Fruit fly (Drosophila melanogaster): ENCODE results near the gene CG43336.

Gene CG43336

DNA sequence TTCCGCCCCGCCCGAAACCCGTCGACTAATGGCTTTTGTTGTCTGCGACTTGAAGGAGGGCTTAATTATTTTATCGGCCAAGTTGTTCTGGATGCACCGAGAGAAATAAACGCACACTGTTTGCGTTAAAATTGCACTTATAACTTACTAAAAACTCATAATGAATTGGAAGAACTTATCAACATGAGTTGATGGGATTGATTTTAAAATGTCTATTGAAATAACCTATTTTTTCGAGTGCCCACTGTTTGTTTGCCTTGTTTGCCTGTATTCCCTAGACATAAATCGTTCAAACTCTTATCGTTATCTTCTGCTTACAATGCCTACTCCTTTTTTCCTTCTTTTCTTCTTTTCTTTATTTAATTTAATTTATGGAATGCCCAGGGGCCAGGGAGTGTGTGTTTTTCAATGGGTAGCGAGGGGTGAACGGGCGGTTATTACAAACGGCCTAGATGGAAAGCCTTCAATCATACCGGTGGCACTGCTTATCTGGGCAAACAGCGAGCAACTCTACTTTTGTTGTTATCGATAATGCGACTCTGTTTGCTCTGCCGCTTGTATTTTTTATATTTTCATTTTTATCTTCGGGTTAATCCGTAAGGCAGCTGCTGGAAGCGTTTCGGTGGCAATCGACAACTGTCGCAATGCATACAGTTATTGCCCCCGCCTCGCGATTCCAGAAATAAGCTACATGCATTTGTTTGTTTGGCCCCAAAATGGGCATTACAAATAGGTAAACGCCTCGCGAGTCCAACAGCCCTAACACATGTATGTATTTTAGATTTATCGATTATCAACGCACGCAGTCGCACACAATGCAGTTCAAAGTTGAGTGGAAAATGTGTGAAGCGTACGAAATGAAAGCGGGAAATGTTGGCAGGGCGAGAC lies 39.5 kb downstream of the CG43336 start:
- no peak for TF ChIP-seq ttk (optimal IDR thresholded peaks at IDR 0.05)
- TF ChIP-seq insv (optimal IDR thresholded peaks at IDR 0.05) = no peak
- TF ChIP-seq Sin3A (optimal IDR thresholded peaks at IDR 0.05) = no peak
- no peak for TF ChIP-seq psq (optimal IDR thresholded peaks at IDR 0.05)
- TF ChIP-seq Myc (optimal IDR thresholded peaks at IDR 0.05) = no peak
- TF ChIP-seq h (optimal IDR thresholded peaks at IDR 0.05) = no peak

DNA sequence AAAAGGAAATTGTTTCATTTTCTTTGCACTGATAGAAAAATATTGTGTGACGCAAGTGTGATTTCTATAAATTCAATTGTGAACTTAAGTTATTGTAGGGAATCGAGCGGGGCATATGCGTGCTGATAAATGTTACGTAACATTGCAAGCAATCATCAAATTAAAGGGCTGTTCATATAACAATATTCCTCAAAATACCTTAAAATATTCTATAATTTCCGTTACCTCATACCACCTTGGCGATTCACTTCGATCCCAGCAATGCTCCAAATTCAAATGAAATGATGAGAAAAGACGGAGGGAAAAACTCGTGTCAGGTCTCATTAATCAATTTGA lies 40.1 kb downstream of the CG43336 start:
- TF ChIP-seq ttk (optimal IDR thresholded peaks at IDR 0.05) = no peak
- no peak for TF ChIP-seq psq (optimal IDR thresholded peaks at IDR 0.05)
- no peak for TF ChIP-seq Myc (optimal IDR thresholded peaks at IDR 0.05)
- TF ChIP-seq h (optimal IDR thresholded peaks at IDR 0.05) = no peak
- TF ChIP-seq insv (optimal IDR thresholded peaks at IDR 0.05) = no peak

DNA sequence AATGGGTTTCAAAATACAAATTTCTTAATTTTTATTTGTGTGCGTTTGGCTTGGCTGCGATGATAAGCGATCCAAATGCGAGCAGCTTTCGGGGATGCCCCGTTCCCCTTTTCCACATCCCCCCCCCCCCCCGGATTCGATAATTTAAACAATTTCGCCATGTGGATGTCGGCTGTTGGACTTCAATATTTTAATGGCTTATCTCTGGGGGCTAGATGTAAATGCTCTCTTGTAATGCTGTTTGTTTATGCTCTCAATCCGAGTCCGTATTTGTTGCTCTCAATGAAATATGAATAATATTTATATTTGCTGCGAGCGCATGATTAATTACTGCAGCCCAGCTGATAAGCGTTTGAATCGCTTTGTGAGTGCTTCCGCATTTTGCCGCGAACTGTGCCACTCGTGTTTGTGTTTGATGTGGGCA lies 40.6 kb downstream of the CG43336 start:
- TF ChIP-seq h (optimal IDR thresholded peaks at IDR 0.05) (no peak), psq (optimal IDR thresholded peaks at IDR 0.05) (no peak), Sin3A (optimal IDR thresholded peaks at IDR 0.05) (no peak), insv (optimal IDR thresholded peaks at IDR 0.05) (no peak), ttk (optimal IDR thresholded peaks at IDR 0.05) (no peak), Myc (optimal IDR thresholded peaks at IDR 0.05) (no peak)

DNA sequence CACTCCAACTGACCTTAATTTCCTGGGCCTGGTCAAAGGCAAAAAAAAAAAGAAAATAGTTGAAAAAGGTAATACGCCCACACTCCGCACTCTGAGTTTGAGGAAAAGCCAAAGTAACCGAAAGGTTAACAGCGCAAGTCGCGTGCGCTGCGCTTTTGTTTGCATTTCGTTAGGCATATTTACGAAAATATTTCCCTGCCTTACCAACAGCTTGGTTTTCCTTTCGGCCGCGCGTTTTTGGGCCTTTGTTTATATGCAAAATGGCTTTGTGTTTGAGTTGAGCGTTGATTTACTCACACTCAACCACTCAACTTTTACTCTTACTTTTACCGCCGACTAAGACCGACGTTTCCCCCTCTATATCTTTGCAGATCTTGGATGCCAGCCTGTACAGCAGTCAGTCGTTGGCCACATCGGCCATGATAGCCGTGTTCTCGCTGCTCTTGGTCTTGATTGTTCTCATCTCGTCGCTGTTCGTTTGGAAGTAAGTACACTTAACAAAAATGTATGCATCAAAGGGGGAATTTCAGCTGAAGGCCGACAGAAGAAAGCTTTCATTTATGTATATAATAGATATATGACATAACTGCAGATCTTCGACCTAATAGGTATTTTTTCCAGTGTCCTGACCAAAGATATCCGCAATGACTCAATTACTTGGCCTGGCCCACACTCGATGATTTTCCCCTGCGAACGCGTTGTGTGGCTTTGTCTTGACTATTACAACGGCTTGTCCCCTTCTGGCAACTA lies 42.0 kb downstream of the CG43336 start:
- TF ChIP-seq Sin3A (optimal IDR thresholded peaks at IDR 0.05) = no peak
- TF ChIP-seq h (optimal IDR thresholded peaks at IDR 0.05) = no peak
- no peak for TF ChIP-seq psq (optimal IDR thresholded peaks at IDR 0.05)
- no peak for TF ChIP-seq Myc (optimal IDR thresholded peaks at IDR 0.05)
- TF ChIP-seq insv (optimal IDR thresholded peaks at IDR 0.05) = no peak
- no peak for TF ChIP-seq ttk (optimal IDR thresholded peaks at IDR 0.05)

DNA sequence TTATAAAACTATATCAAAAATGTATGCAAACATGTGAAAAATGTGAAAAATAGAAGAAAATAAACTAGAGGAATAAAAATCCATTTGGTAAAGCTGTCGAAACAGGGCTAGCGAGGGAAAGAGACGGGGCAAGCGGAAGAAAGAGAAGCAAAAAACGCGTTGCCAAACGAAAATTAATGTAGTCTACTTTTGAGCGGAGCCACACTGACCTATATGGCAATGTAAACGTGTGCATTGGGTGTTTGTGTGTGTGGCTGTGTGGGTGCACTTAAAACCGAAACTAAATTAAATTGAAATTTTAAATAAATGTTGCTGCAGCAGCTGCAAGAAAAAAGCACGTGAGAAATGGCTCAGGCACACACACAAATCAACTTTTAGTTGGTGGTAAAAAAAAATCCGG lies 43.0 kb downstream of the CG43336 start:
- TF ChIP-seq ttk (optimal IDR thresholded peaks at IDR 0.05) = no peak
- no peak for TF ChIP-seq Myc (optimal IDR thresholded peaks at IDR 0.05)
- no peak for TF ChIP-seq psq (optimal IDR thresholded peaks at IDR 0.05)
- TF ChIP-seq h (optimal IDR thresholded peaks at IDR 0.05) = no peak
- no peak for TF ChIP-seq Sin3A (optimal IDR thresholded peaks at IDR 0.05)
- no peak for TF ChIP-seq insv (optimal IDR thresholded peaks at IDR 0.05)

DNA sequence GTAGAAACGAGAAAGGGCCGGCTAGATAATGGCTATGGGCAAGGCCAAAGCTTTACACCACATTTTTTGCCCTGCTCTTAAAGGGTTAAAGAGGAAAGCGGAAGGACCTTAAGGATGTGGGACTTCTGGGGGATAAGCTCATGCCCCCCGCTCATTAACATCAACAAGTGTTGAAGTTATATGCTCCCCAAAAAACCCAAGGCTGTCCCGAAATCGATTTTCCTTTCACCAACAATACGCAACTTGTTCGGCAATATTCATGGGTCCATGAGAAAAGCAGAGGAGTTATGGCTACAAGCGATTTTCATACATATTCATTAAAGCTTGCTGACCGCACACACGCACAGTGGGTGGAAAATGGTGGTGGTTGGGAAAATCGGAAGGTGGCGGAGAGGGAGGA lies 43.7 kb downstream of the CG43336 start:
- TF ChIP-seq insv (optimal IDR thresholded peaks at IDR 0.05) (no peak), h (optimal IDR thresholded peaks at IDR 0.05) (no peak), Myc (optimal IDR thresholded peaks at IDR 0.05) (no peak)

Measured in Kc167 (cell line).